Fruit fly (Drosophila melanogaster) whole organism, prepupa: ENCODE results near the gene Tango6.

ENCODE experiments used
- Blimp-1 ChIP-seq: fragments of 200-800 bp; sonication (Bioruptor generic); optimal IDR thresholded peaks from 3 replicates; lab custom pipeline; 2017; ENCODE audit warnings: missing biosample characterization, missing genetic modification characterization, mild to moderate bottlenecking, moderate library complexity, missing genetic modification reagents
- CG10669 ChIP-seq: fragments of 200-800 bp; sonication (Bioruptor generic); optimal IDR thresholded peaks from 3 replicates; lab custom pipeline; 2018; ENCODE audit warnings: missing biosample characterization, mild to moderate bottlenecking, missing genetic modification characterization, moderate library complexity
- CG11294 ChIP-seq: fragments of 200-800 bp; sonication (Bioruptor generic); IDR thresholded peaks from 2 replicates; pipeline ENCODE4 v1.3.6; 2022; ENCODE audit warnings: missing biosample characterization, missing genetic modification characterization
- CG15336 ChIP-seq: fragments of 200-800 bp; sonication (Bioruptor generic); IDR thresholded peaks from 2 replicates; pipeline ENCODE4 v1.3.6; 2022; ENCODE audit warnings: missing biosample characterization, missing genetic modification characterization
- CG16779 ChIP-seq: fragments of 200-800 bp; sonication (Bioruptor generic); optimal IDR thresholded peaks from 3 replicates; lab custom pipeline; 2017; ENCODE audit warnings: missing biosample characterization, mild to moderate bottlenecking, missing genetic modification characterization
- CG6792 ChIP-seq: fragments of 200-800 bp; sonication (Bioruptor generic); optimal IDR thresholded peaks from 3 replicates; lab custom pipeline; 2016; ENCODE audit warnings: missing biosample characterization, missing genetic modification characterization
- CG6808 ChIP-seq: fragments of 200-800 bp; sonication (Bioruptor generic); optimal IDR thresholded peaks from 3 replicates; lab custom pipeline; 2017; ENCODE audit warnings: missing biosample characterization, missing genetic modification characterization, mild to moderate bottlenecking, moderate library complexity, missing genetic modification reagents
- CG7368 ChIP-seq: fragments of 200-800 bp; sonication (Bioruptor generic); optimal IDR thresholded peaks from 3 replicates; lab custom pipeline; 2016; ENCODE audit warnings: missing biosample characterization, missing genetic modification characterization
- CG8119 ChIP-seq: fragments of 200-800 bp; sonication (Bioruptor generic); IDR thresholded peaks from 3 replicates; pipeline ENCODE4 v1.3.6; 2022; ENCODE audit warnings: missing biosample characterization, missing genetic modification characterization
- CG8319 ChIP-seq: fragments of 200-800 bp; sonication (Bioruptor generic); optimal IDR thresholded peaks from 3 replicates; lab custom pipeline; 2016; ENCODE audit warnings: missing biosample characterization, missing genetic modification characterization
- CG8632 ChIP-seq: fragments of 200-800 bp; sonication (Bioruptor generic); optimal IDR thresholded peaks from 3 replicates; lab custom pipeline; 2016; ENCODE audit warnings: missing biosample characterization, missing genetic modification characterization
- CG9139 ChIP-seq: fragments of 200-800 bp; sonication (Bioruptor generic); optimal IDR thresholded peaks from 3 replicates; lab custom pipeline; 2017; ENCODE audit warnings: missing biosample characterization, mild to moderate bottlenecking, missing genetic modification characterization
- Eip75B ChIP-seq: fragments of 200-800 bp; sonication (Bioruptor generic); optimal IDR thresholded peaks from 3 replicates; lab custom pipeline; 2016; ENCODE audit warnings: missing biosample characterization, missing genetic modification characterization
- Eip78C ChIP-seq: fragments of 200-800 bp; sonication (Bioruptor generic); peaks from one replicate; lab custom pipeline; 2016; ENCODE audit warnings: missing biosample characterization, missing genetic modification characterization
- Ets96B ChIP-seq: fragments of 200-800 bp; optimal IDR thresholded peaks from 2 replicates; lab custom pipeline; 2019; ENCODE audit warnings: missing biosample characterization, mild to moderate bottlenecking, missing genetic modification characterization, moderate library complexity
- Hr38 ChIP-seq: sonication (Bioruptor generic); optimal IDR thresholded peaks from 2 replicates; lab custom pipeline; 2016; ENCODE audit warnings: missing biosample characterization, missing genetic modification characterization
- Hr4 ChIP-seq: fragments of 200-800 bp; sonication (Bioruptor generic); optimal IDR thresholded peaks from 3 replicates; lab custom pipeline; 2016; ENCODE audit warnings: missing biosample characterization, missing genetic modification characterization
- Met ChIP-seq: fragments of 200-800 bp; sonication (Bioruptor generic); optimal IDR thresholded peaks from 3 replicates; lab custom pipeline; 2016; ENCODE audit warnings: missing biosample characterization, missing genetic modification characterization
- OdsH ChIP-seq: fragments of 200-800 bp; sonication (Bioruptor generic); optimal IDR thresholded peaks from 3 replicates; lab custom pipeline; 2016; ENCODE audit warnings: missing biosample characterization, missing genetic modification characterization
- Sox15 ChIP-seq: fragments of 200-800 bp; sonication (Bioruptor generic); optimal IDR thresholded peaks from 3 replicates; lab custom pipeline; 2016; ENCODE audit warnings: missing biosample characterization, missing genetic modification characterization
- achi ChIP-seq: fragments of 200-800 bp; sonication (Bioruptor generic); optimal IDR thresholded peaks from 3 replicates; lab custom pipeline; 2016; ENCODE audit warnings: missing biosample characterization, missing genetic modification characterization
- acj6 ChIP-seq: fragments of 200-800 bp; sonication (Bioruptor generic); optimal IDR thresholded peaks from 3 replicates; lab custom pipeline; 2016; ENCODE audit warnings: missing biosample characterization, missing genetic modification characterization
- cyc ChIP-seq: fragments of 200-800 bp; sonication (Bioruptor generic); optimal IDR thresholded peaks from 3 replicates; lab custom pipeline; 2016; ENCODE audit warnings: missing biosample characterization, missing genetic modification characterization
- esn ChIP-seq: fragments of 200-800 bp; sonication (Bioruptor generic); optimal IDR thresholded peaks from 2 replicates; lab custom pipeline; 2016; ENCODE audit warnings: missing biosample characterization, mild to moderate bottlenecking, missing genetic modification characterization, moderate library complexity
- fd59A ChIP-seq: fragments of 200-800 bp; sonication (Bioruptor generic); optimal IDR thresholded peaks from 2 replicates; lab custom pipeline; 2017; ENCODE audit warnings: missing biosample characterization, mild to moderate bottlenecking, missing genetic modification characterization, missing genetic modification reagents
- fd85E ChIP-seq: fragments of 200-800 bp; sonication (Bioruptor generic); optimal IDR thresholded peaks from 3 replicates; lab custom pipeline; 2016; ENCODE audit warnings: missing biosample characterization, missing genetic modification characterization
- fkh ChIP-seq: fragments of 200-800 bp; sonication (Bioruptor generic); optimal IDR thresholded peaks from 3 replicates; lab custom pipeline; 2017; ENCODE audit warnings: missing biosample characterization, mild to moderate bottlenecking, missing genetic modification characterization, moderate library complexity
- net ChIP-seq: fragments of 200-800 bp; sonication (Bioruptor generic); optimal IDR thresholded peaks from 3 replicates; lab custom pipeline; 2016; ENCODE audit warnings: missing biosample characterization, missing genetic modification characterization
- pdm3 ChIP-seq: fragments of 200-800 bp; sonication (Bioruptor generic); optimal IDR thresholded peaks from 3 replicates; lab custom pipeline; 2016; ENCODE audit warnings: missing biosample characterization, missing genetic modification characterization
- ss ChIP-seq, 2 experiments: fragments of 200-800 bp; sonication (Bioruptor generic); optimal IDR thresholded peaks; 2 replicates in 1 of 2; 3 replicates in 1 of 2; lab custom pipeline; 2017 to 2018; ENCODE audit warnings: mild to moderate bottlenecking in 2 of 2, missing biosample characterization in 2 of 2, missing genetic modification characterization in 2 of 2, moderate library complexity in 1 of 2
- svp ChIP-seq: fragments of 200-800 bp; sonication (Bioruptor generic); peaks from one replicate; lab custom pipeline; 2016; ENCODE audit warnings: missing biosample characterization, missing genetic modification characterization
- vri ChIP-seq: fragments of 200-800 bp; sonication (Bioruptor generic); optimal IDR thresholded peaks from 3 replicates; lab custom pipeline; 2016; ENCODE audit warnings: missing biosample characterization, mild to moderate bottlenecking, missing genetic modification characterization

The Tango6 gene

dm6 chr2L:18924642-18925244 lies 44.1 kb upstream of the Tango6 start:
- TF ChIP-seq OdsH (GFP tag; lab: Kevin White, UChicago) = no peak
- TF ChIP-seq CG8632 (GFP tag; lab: Kevin White, UChicago) = no peak
- TF ChIP-seq CG8119 (GFP tag; lab: Robert Waterston, UW) = no peak
- no peak for TF ChIP-seq CG6808 (GFP tag; lab: Kevin White, UChicago)
- TF ChIP-seq achi = no peak
- no peak for TF ChIP-seq acj6
- TF ChIP-seq net (GFP tag; lab: Kevin White, UChicago) = no peak
- TF ChIP-seq CG10669 (GFP tag; lab: Kevin White, UChicago) = no peak
- TF ChIP-seq, all 60 proteins: peak for 0

dm6 chr2L:18925387-18925786 lies 43.4 kb upstream of the Tango6 start:
- TF ChIP-seq CG6792 = no peak
- TF ChIP-seq svp (GFP tag; lab: Kevin White, UChicago) = no peak
- TF ChIP-seq Met (GFP tag; lab: Kevin White, UChicago) = no peak
- TF ChIP-seq Hr4 = no peak

dm6 chr2L:18925956-18926355 lies 42.9 kb upstream of the Tango6 start:
- no peak for TF ChIP-seq fd59A (GFP tag; lab: Kevin White, UChicago)

dm6 chr2L:18927891-18928290 lies 40.9 kb upstream of the Tango6 start:
- TF ChIP-seq CG15336 (GFP tag; lab: Robert Waterston, UW) (no peak), CG9139 (no peak), OdsH (GFP tag; lab: Kevin White, UChicago) (no peak), CG6808 (GFP tag; lab: Kevin White, UChicago) (no peak), pdm3 (GFP tag; lab: Kevin White, UChicago) (no peak), vri (GFP tag; lab: Kevin White, UChicago) (no peak), Eip75B (GFP tag; lab: Kevin White, UChicago) (no peak), fkh (GFP tag; lab: Kevin White, UChicago) (no peak), CG7368 (GFP tag; lab: Kevin White, UChicago) (no peak), esn (no peak), CG8319 (GFP tag; lab: Kevin White, UChicago) (no peak), Ets96B (tag; lab: Kevin White, UChicago) (no peak), ss (GFP tag; optimal IDR thresholded peaks at IDR 0.05; lab: Kevin White, UChicago) (no peak), fd85E (GFP tag; lab: Kevin White, UChicago) (no peak), Sox15 (GFP tag; lab: Kevin White, UChicago) (no peak), cyc (GFP tag; lab: Kevin White, UChicago) (no peak), CG11294 (GFP tag; lab: Robert Waterston, UW) (no peak)

dm6 chr2L:18929595-18929994 lies 39.2 kb upstream of the Tango6 start:
- TF ChIP-seq Eip78C (GFP tag; lab: Kevin White, UChicago) (peak; percentile 46), CG8119 (GFP tag; lab: Robert Waterston, UW) (peak; percentile 26; the same call in 1 of the 3 replicates), CG16779 (tag; lab: Kevin White, UChicago) (no peak)

- TF ChIP-seq Hr38 (GFP tag; lab: Kevin White, UChicago) (no peak), Blimp-1 (GFP tag; lab: Kevin White, UChicago) (no peak), Eip78C (GFP tag; lab: Kevin White, UChicago) (peak; percentile 33)
Observed at dm6 chr2L:18930352-18931122, 38.3 kb upstream of the Tango6 start.
